Fruit fly (Drosophila melanogaster): ENCODE measurements around the gene CG12268.
A peak's percentile ranks its signal among the peaks of the same experiment; 100 is the strongest.

dm6 chr3R:23948466-23949413 is 516 bp upstream of the CG12268 start:
- TF ChIP-seq EcR (GFP tag; optimal IDR thresholded peaks at IDR 0.05) = no peak
- TF ChIP-seq usp (GFP tag; optimal IDR thresholded peaks at IDR 0.05) = no peak
- TF ChIP-seq psq (optimal IDR thresholded peaks at IDR 0.05) = no peak
- no peak for TF ChIP-seq CG8478 (optimal IDR thresholded peaks at IDR 0.05)
- TF ChIP-seq Dll (optimal IDR thresholded peaks at IDR 0.05) = peak; percentile 56
- no peak for TF ChIP-seq pan (optimal IDR thresholded peaks at IDR 0.05)

Data from whole organism.